Worm (Caenorhabditis elegans) whole organism, young adult: Measurements from ENCODE around the gene F01F1.14.

Experiments used
- B0261.1 ChIP-seq: sonication (generic microtip); optimal IDR thresholded peaks from 2 replicates; lab custom pipeline; 2016; ENCODE audit warnings: mild to moderate bottlenecking, missing genetic modification characterization, moderate library complexity, missing compliant biosample characterization
- Y56A3A.18 ChIP-seq: fragments of 200-800 bp; sonication (Bioruptor generic); IDR thresholded peaks from 2 replicates; pipeline ENCODE4 v1.3.6; 2022; ENCODE audit warnings: missing genetic modification reagents, missing genetic modification characterization, missing compliant biosample characterization
- ama-1 ChIP-seq, 3 experiments: fragments of 150-350 bp in 1 of 3; sonication (generic microtip) in 2 of 3; optimal IDR thresholded peaks; 2 replicates each; lab custom pipeline; 2014 to 2018; ENCODE audit warnings: missing biosample characterization in 2 of 3, missing genetic modification characterization in 2 of 3, missing genetic modification reagents in 2 of 3
- bed-2 ChIP-seq: fragments of 200-800 bp; sonication (Bioruptor generic); IDR thresholded peaks from 2 replicates; pipeline ENCODE4 v1.3.6; 2022; ENCODE audit warnings: missing genetic modification reagents, missing genetic modification characterization, missing compliant biosample characterization
- ceh-100 ChIP-seq: fragments of 200-800 bp; sonication (Bioruptor generic); IDR thresholded peaks from 2 replicates; pipeline ENCODE4 v1.3.6; 2022; ENCODE audit warnings: missing genetic modification reagents, missing genetic modification characterization, missing compliant biosample characterization
- egl-44 ChIP-seq: fragments of 200-800 bp; sonication (Bioruptor generic); IDR thresholded peaks from 2 replicates; pipeline ENCODE4 v1.3.6; 2022; ENCODE audit warnings: missing genetic modification reagents, missing genetic modification characterization, missing compliant biosample characterization
- fkh-3 ChIP-seq: sonication (generic microtip); optimal IDR thresholded peaks from 2 replicates; lab custom pipeline; 2016; ENCODE audit warnings: mild to moderate bottlenecking, missing genetic modification characterization, missing compliant biosample characterization
- madf-10 ChIP-seq: sonication (generic microtip); optimal IDR thresholded peaks from 2 replicates; lab custom pipeline; 2016; ENCODE audit warnings: mild to moderate bottlenecking, missing genetic modification characterization, missing compliant biosample characterization
- madf-8 ChIP-seq: fragments of 200-800 bp; sonication (Bioruptor generic); conservative IDR thresholded peaks from 2 replicates; pipeline ENCODE4 v1.3.6; 2022; ENCODE audit warnings: missing genetic modification reagents, missing genetic modification characterization, missing compliant biosample characterization
- mxl-1 ChIP-seq: sonication (generic microtip); optimal IDR thresholded peaks from 2 replicates; lab custom pipeline; 2016; ENCODE audit warnings: missing genetic modification characterization, missing compliant biosample characterization
- nfya-2 ChIP-seq: fragments of 200-800 bp; sonication (Bioruptor generic); IDR thresholded peaks from 2 replicates; pipeline ENCODE4 v1.3.6; 2022; ENCODE audit warnings: missing genetic modification reagents, missing genetic modification characterization, missing compliant biosample characterization
- nhr-90 ChIP-seq: sonication (generic microtip); optimal IDR thresholded peaks from 2 replicates; lab custom pipeline; 2016; ENCODE audit warnings: missing genotype, mild to moderate bottlenecking, missing genetic modification characterization, missing compliant biosample characterization
- snpc-4 ChIP-seq, 5 experiments: fragments of 150-350 bp in 1 of 5; sonication (generic microtip) in 4 of 5; optimal IDR thresholded peaks; 2 replicates each; lab custom pipeline; 2014 to 2018; ENCODE audit warnings: missing genetic modification characterization in 5 of 5, missing biosample characterization in 3 of 5, antibody characterized with exemption in 2 of 5, mild to moderate bottlenecking in 2 of 5, missing compliant biosample characterization in 2 of 5, missing genotype in 2 of 5, moderate library complexity in 2 of 5, missing genetic modification reagents in 1 of 5

DNA sequence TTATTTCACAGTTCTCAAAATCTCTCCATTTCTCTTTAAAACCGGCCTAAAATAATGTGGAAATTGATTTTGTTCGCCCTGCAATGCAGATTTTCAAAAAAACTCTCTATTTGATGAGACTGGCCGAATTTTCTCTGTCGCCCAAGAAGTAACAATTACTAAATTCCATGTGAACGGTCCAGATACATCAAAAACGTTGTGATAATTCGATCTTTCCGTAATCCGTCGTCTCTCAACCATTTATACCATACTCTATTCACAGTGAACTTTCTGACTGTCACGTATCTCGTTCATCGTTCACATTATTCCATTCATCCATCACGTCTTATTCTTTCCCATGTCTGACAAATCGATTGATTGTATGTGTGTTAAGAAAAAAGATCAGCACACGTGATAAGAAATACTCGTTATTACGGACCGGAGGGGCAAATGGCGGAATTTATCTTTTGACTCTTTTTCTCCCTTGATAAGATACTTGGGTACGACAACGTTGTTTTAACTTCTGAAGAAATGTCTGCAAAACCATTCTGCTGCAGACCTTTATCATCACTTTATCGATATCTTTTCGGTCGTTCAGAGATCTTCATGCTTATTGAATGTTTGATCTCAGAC, 38.5 kb upstream of the F01F1.14 start:
- TF ChIP-seq ama-1 (optimal IDR thresholded peaks at IDR 0.05; lab: Kevin White, UChicago) (no peak), ama-1 (GFP tag; optimal IDR thresholded peaks at IDR 0.05; lab: Kevin White, UChicago) (no peak), nhr-90 (tag; lab: Kevin White, UChicago) (no peak), madf-8 (GFP tag; lab: Robert Waterston, UW) (no peak), ceh-100 (no peak), egl-44 (no peak), mxl-1 (tag; lab: Kevin White, UChicago) (no peak), snpc-4 (GFP tag; optimal IDR thresholded peaks at IDR 0.05; lab: Kevin White, UChicago) (no peak), snpc-4 (tag; optimal IDR thresholded peaks at IDR 0.05; lab: Kevin White, UChicago) (no peak), bed-2 (GFP tag; lab: Robert Waterston, UW) (no peak), Y56A3A.18 (GFP tag; lab: Robert Waterston, UW) (no peak), fkh-3 (no peak), madf-10 (no peak), B0261.1 (no peak), nfya-2 (GFP tag; lab: Robert Waterston, UW) (no peak)
